Worm (Caenorhabditis elegans) whole organism, L2 larva: ENCODE measurements around the gene lipl-2.

Experiments used
- C34F6.9 ChIP-seq: fragments of 150-350 bp; optimal IDR thresholded peaks from 2 replicates; lab custom pipeline; 2014; ENCODE audit warnings: missing biosample characterization, missing genetic modification characterization
- F13H6.1 ChIP-seq: sonication (generic microtip); optimal IDR thresholded peaks from 2 replicates; lab custom pipeline; 2016; ENCODE audit warnings: missing genetic modification characterization, missing compliant biosample characterization
- R02D3.7 ChIP-seq: fragments of 150-350 bp; optimal IDR thresholded peaks from 2 replicates; lab custom pipeline; 2014; ENCODE audit warnings: missing biosample characterization, missing genetic modification characterization
- ZK546.5 ChIP-seq: sonication (generic microtip); optimal IDR thresholded peaks from 2 replicates; lab custom pipeline; 2017; ENCODE audit warnings: missing biosample characterization, missing genetic modification characterization
- alr-1 ChIP-seq: fragments of 150-350 bp; optimal IDR thresholded peaks from 2 replicates; lab custom pipeline; 2014; ENCODE audit warnings: missing biosample characterization, missing genetic modification characterization
- aly-2 ChIP-seq: fragments of 150-350 bp; optimal IDR thresholded peaks from 2 replicates; lab custom pipeline; 2014; ENCODE audit warnings: missing biosample characterization, missing genetic modification characterization
- blmp-1 ChIP-seq: sonication (generic microtip); optimal IDR thresholded peaks from 2 replicates; lab custom pipeline; 2017; ENCODE audit warnings: missing genetic modification characterization, mild to moderate bottlenecking, missing compliant biosample characterization, antibody characterized with exemption, moderate library complexity; ENCODE audit not compliant: insufficient read depth
- ceh-16 ChIP-seq: fragments of 150-350 bp; optimal IDR thresholded peaks from 2 replicates; lab custom pipeline; 2014; ENCODE audit warnings: missing biosample characterization, missing genetic modification characterization
- dmd-4 ChIP-seq: sonication (generic microtip); optimal IDR thresholded peaks from 2 replicates; lab custom pipeline; 2017; ENCODE audit warnings: missing biosample characterization, missing genetic modification characterization
- egl-27 ChIP-seq: sonication (generic microtip); optimal IDR thresholded peaks from 3 replicates; lab custom pipeline; 2017; ENCODE audit warnings: missing biosample characterization, missing genetic modification reagents, missing genetic modification characterization
- elt-1 ChIP-seq: fragments of 150-350 bp; optimal IDR thresholded peaks from 2 replicates; lab custom pipeline; 2014; ENCODE audit warnings: missing biosample characterization, missing genetic modification characterization
- elt-3 ChIP-seq: sonication (generic microtip); optimal IDR thresholded peaks from 2 replicates; lab custom pipeline; 2017; ENCODE audit warnings: missing biosample characterization, missing genetic modification characterization
- fos-1 ChIP-seq: fragments of 150-350 bp; optimal IDR thresholded peaks from 2 replicates; lab custom pipeline; 2014; ENCODE audit warnings: missing biosample characterization, missing genetic modification characterization
- gmeb-1 ChIP-seq: fragments of 150-350 bp; optimal IDR thresholded peaks from 2 replicates; lab custom pipeline; 2014; ENCODE audit warnings: missing biosample characterization, missing genetic modification characterization
- lin-39 ChIP-seq: fragments of 150-350 bp; optimal IDR thresholded peaks from 2 replicates; lab custom pipeline; 2014; ENCODE audit warnings: missing biosample characterization, missing genetic modification reagents, missing genetic modification characterization
- mbf-1 ChIP-seq: sonication (generic microtip); optimal IDR thresholded peaks from 2 replicates; lab custom pipeline; 2017; ENCODE audit warnings: missing biosample characterization, missing genetic modification characterization
- mdl-1 ChIP-seq, 2 experiments: fragments of 150-350 bp in 1 of 2; sonication (generic microtip) in 1 of 2; optimal IDR thresholded peaks; 2 replicates each; lab custom pipeline; 2017; ENCODE audit warnings: missing biosample characterization in 2 of 2, missing genetic modification characterization in 2 of 2
- nhr-10 ChIP-seq: sonication (generic microtip); optimal IDR thresholded peaks from 2 replicates; lab custom pipeline; 2017; ENCODE audit warnings: missing biosample characterization, missing genetic modification characterization
- nhr-11 ChIP-seq: fragments of 150-350 bp; optimal IDR thresholded peaks from 2 replicates; lab custom pipeline; 2014; ENCODE audit warnings: missing biosample characterization, missing genetic modification characterization
- nhr-129 ChIP-seq: fragments of 150-350 bp; optimal IDR thresholded peaks from 2 replicates; lab custom pipeline; 2014; ENCODE audit warnings: missing biosample characterization, missing genetic modification characterization
- nhr-21 ChIP-seq: fragments of 150-350 bp; optimal IDR thresholded peaks from 2 replicates; lab custom pipeline; 2014; ENCODE audit warnings: missing biosample characterization, missing genetic modification characterization
- nhr-23 ChIP-seq: fragments of 150-350 bp; optimal IDR thresholded peaks from 2 replicates; lab custom pipeline; 2014; ENCODE audit warnings: missing biosample characterization, missing genetic modification reagents, missing genetic modification characterization
- nhr-6 ChIP-seq: fragments of 150-350 bp; optimal IDR thresholded peaks from 2 replicates; lab custom pipeline; 2014; ENCODE audit warnings: missing biosample characterization, missing genetic modification characterization
- nhr-77 ChIP-seq: fragments of 150-350 bp; optimal IDR thresholded peaks from 2 replicates; lab custom pipeline; 2014; ENCODE audit warnings: missing biosample characterization, missing genetic modification characterization
- peb-1 ChIP-seq: fragments of 150-350 bp; optimal IDR thresholded peaks from 2 replicates; lab custom pipeline; 2014; ENCODE audit warnings: missing biosample characterization, missing genetic modification characterization
- sem-4 ChIP-seq: fragments of 150-350 bp; optimal IDR thresholded peaks from 2 replicates; lab custom pipeline; 2014; ENCODE audit warnings: missing biosample characterization, missing genetic modification reagents, missing genetic modification characterization
- skn-1 ChIP-seq: sonication (generic microtip); optimal IDR thresholded peaks from 2 replicates; lab custom pipeline; 2017; ENCODE audit warnings: missing biosample characterization, missing genetic modification characterization
- sma-3 ChIP-seq: sonication (generic microtip); optimal IDR thresholded peaks from 2 replicates; lab custom pipeline; 2016; ENCODE audit warnings: missing genetic modification reagents, missing genetic modification characterization, missing compliant biosample characterization
- sma-9 ChIP-seq, 2 experiments: fragments of 150-350 bp in 1 of 2; sonication (generic microtip) in 1 of 2; optimal IDR thresholded peaks; 2 replicates each; lab custom pipeline; 2014 to 2016; ENCODE audit warnings: missing genetic modification characterization in 2 of 2, mild to moderate bottlenecking in 1 of 2, missing biosample characterization in 1 of 2, missing compliant biosample characterization in 1 of 2, missing genetic modification reagents in 1 of 2, moderate library complexity in 1 of 2
- snpc-4 ChIP-seq: fragments of 150-350 bp; optimal IDR thresholded peaks from 2 replicates; lab custom pipeline; 2014; ENCODE audit warnings: missing biosample characterization, missing genetic modification characterization
- unc-39 ChIP-seq: fragments of 150-350 bp; optimal IDR thresholded peaks from 2 replicates; lab custom pipeline; 2014; ENCODE audit warnings: missing biosample characterization, missing genetic modification characterization
- unc-55 ChIP-seq: fragments of 150-350 bp; sonication (generic microtip); optimal IDR thresholded peaks from 3 replicates; lab custom pipeline; 2014; ENCODE audit warnings: missing biosample characterization, missing genetic modification reagents, missing genetic modification characterization
- zag-1 ChIP-seq: fragments of 150-350 bp; optimal IDR thresholded peaks from 2 replicates; lab custom pipeline; 2014; ENCODE audit warnings: missing biosample characterization, missing genetic modification characterization
- ztf-1 ChIP-seq: fragments of 200-800 bp; sonication (Bioruptor generic); conservative IDR thresholded peaks from 2 replicates; pipeline ENCODE4 v1.3.6; 2022; ENCODE audit warnings: missing genetic modification characterization, missing compliant biosample characterization
- ztf-11 ChIP-seq: sonication (generic microtip); optimal IDR thresholded peaks from 2 replicates; lab custom pipeline; 2017; ENCODE audit warnings: missing biosample characterization, missing genetic modification characterization
- ztf-4 ChIP-seq: fragments of 150-350 bp; optimal IDR thresholded peaks from 2 replicates; lab custom pipeline; 2014; ENCODE audit warnings: missing biosample characterization, missing genetic modification characterization

lipl-2 gene

ce11 chrV:9811154-9811553 lies 19.8 kb downstream of the lipl-2 start, which contains the start of gene sru-29:
Gene sru-29, plus strand, starts transcription at chrV:9811454.
- TF ChIP-seq fos-1: no peak
- no peak for TF ChIP-seq ztf-4 (tag; lab: Kevin White, UChicago)
- TF ChIP-seq gmeb-1 (tag; lab: Kevin White, UChicago): no peak
- TF ChIP-seq snpc-4 (tag; lab: Kevin White, UChicago): no peak
- TF ChIP-seq nhr-77 (tag; lab: Kevin White, UChicago): no peak
- no peak for TF ChIP-seq ZK546.5
- TF ChIP-seq, all 48 proteins: peak for 0

ce11 chrV:9812216-9812615 lies 20.8 kb downstream of the lipl-2 start:
- TF ChIP-seq aly-2 (tag; lab: Kevin White, UChicago) (no peak), gmeb-1 (tag; lab: Kevin White, UChicago) (no peak), sem-4 (tag; lab: Kevin White, UChicago) (no peak), lin-39 (tag; lab: Kevin White, UChicago) (no peak), R02D3.7 (tag; lab: Kevin White, UChicago) (no peak), F13H6.1 (tag; lab: Kevin White, UChicago) (no peak), fos-1 (no peak), blmp-1 (tag; lab: Kevin White, UChicago) (no peak), elt-3 (tag; lab: Kevin White, UChicago) (no peak), sma-3 (GFP tag; lab: Kevin White, UChicago) (no peak), mdl-1 (tag; optimal IDR thresholded peaks at IDR 0.05; lab: Kevin White, UChicago) (no peak), ztf-11 (tag; lab: Kevin White, UChicago) (no peak)

- TF ChIP-seq unc-55 (GFP tag; lab: Kevin White, UChicago) (no peak), C34F6.9 (no peak)
Observed at ce11 chrV:9813527-9813926, 22.2 kb downstream of the lipl-2 start, which contains the start of gene sru-30. Gene sru-30, plus strand, starts transcription at chrV:9813827.

- no peak for TF ChIP-seq nhr-129 (tag; lab: Kevin White, UChicago)
- no peak for TF ChIP-seq lin-39 (tag; lab: Kevin White, UChicago)
- no peak for TF ChIP-seq ztf-1 (GFP tag; lab: Robert Waterston, UW)
- TF ChIP-seq alr-1 (tag; lab: Kevin White, UChicago): no peak
- no peak for TF ChIP-seq elt-1 (tag; lab: Kevin White, UChicago)
- TF ChIP-seq peb-1 (tag; lab: Kevin White, UChicago): no peak
- no peak for TF ChIP-seq sem-4 (tag; lab: Kevin White, UChicago)
- no peak for TF ChIP-seq ceh-16
- no peak for TF ChIP-seq mbf-1 (tag; lab: Kevin White, UChicago)
- TF ChIP-seq F13H6.1 (tag; lab: Kevin White, UChicago): no peak
- no peak for TF ChIP-seq mdl-1 (tag; optimal IDR thresholded peaks at IDR 0.05; lab: Kevin White, UChicago)
- TF ChIP-seq snpc-4 (tag; lab: Kevin White, UChicago): no peak
- no peak for TF ChIP-seq skn-1 (tag; lab: Kevin White, UChicago)
- no peak for TF ChIP-seq sma-9 (GFP tag; optimal IDR thresholded peaks at IDR 0.05; lab: Kevin White, UChicago)
- no peak for TF ChIP-seq sma-9 (tag; optimal IDR thresholded peaks at IDR 0.05; lab: Kevin White, UChicago)
- TF ChIP-seq nhr-21 (tag; lab: Kevin White, UChicago): no peak
- no peak for TF ChIP-seq unc-55 (GFP tag; lab: Kevin White, UChicago)
- no peak for TF ChIP-seq nhr-10 (tag; lab: Kevin White, UChicago)
- TF ChIP-seq zag-1 (tag; lab: Kevin White, UChicago): no peak
Observed at ce11 chrV:9816390-9816789, 25.0 kb downstream of the lipl-2 start, which contains the start of gene sru-31. Gene sru-31, plus strand, starts transcription at chrV:9816690.

- no peak for TF ChIP-seq alr-1 (tag; lab: Kevin White, UChicago)
- TF ChIP-seq blmp-1 (tag; lab: Kevin White, UChicago): no peak
- no peak for TF ChIP-seq ztf-11 (tag; lab: Kevin White, UChicago)
- no peak for TF ChIP-seq unc-55 (GFP tag; lab: Kevin White, UChicago)
- TF ChIP-seq nhr-6 (tag; lab: Kevin White, UChicago): no peak
- TF ChIP-seq nhr-11 (tag; lab: Kevin White, UChicago): no peak
- TF ChIP-seq elt-1 (tag; lab: Kevin White, UChicago): no peak
- no peak for TF ChIP-seq unc-39 (tag; lab: Kevin White, UChicago)
- TF ChIP-seq dmd-4 (tag; lab: Kevin White, UChicago): no peak
- TF ChIP-seq nhr-77 (tag; lab: Kevin White, UChicago): no peak
- TF ChIP-seq nhr-23 (tag; lab: Kevin White, UChicago): no peak
- no peak for TF ChIP-seq elt-3 (tag; lab: Kevin White, UChicago)
- TF ChIP-seq egl-27 (tag; lab: Kevin White, UChicago): no peak
- no peak for TF ChIP-seq lin-39 (tag; lab: Kevin White, UChicago)
- no peak for TF ChIP-seq skn-1 (tag; lab: Kevin White, UChicago)
- no peak for TF ChIP-seq R02D3.7 (tag; lab: Kevin White, UChicago)
Observed at ce11 chrV:9821724-9822123, 30.4 kb downstream of the lipl-2 start, which contains the start of gene str-193. Gene str-193, minus strand, starts transcription at chrV:9821824.
